Worm (Caenorhabditis elegans) whole organism, late embryonic: ENCODE measurements around the gene sre-30.
A peak's percentile ranks its signal among the peaks of the same experiment; 100 is the strongest.

Source experiments
- C08G9.2 ChIP-seq: sonication (generic microtip); optimal IDR thresholded peaks from 2 replicates; lab custom pipeline; 2016; ENCODE audit warnings: mild to moderate bottlenecking, missing genetic modification characterization, moderate library complexity, missing compliant biosample characterization
- C38D4.7 ChIP-seq: fragments of 200-800 bp; sonication (Bioruptor generic); optimal IDR thresholded peaks from 2 replicates; lab custom pipeline; 2018; ENCODE audit warnings: mild to moderate bottlenecking, missing genetic modification characterization, moderate library complexity, missing compliant biosample characterization
- F13H6.1 ChIP-seq: sonication (generic microtip); optimal IDR thresholded peaks from 2 replicates; lab custom pipeline; 2016; ENCODE audit warnings: missing genetic modification characterization, missing compliant biosample characterization
- K09A11.1 ChIP-seq: sonication (generic microtip); optimal IDR thresholded peaks from 2 replicates; lab custom pipeline; 2017; ENCODE audit warnings: antibody characterized with exemption, mild to moderate bottlenecking, missing genetic modification characterization, missing compliant biosample characterization; ENCODE audit not compliant: insufficient read depth
- ahr-1 ChIP-seq: sonication (generic microtip); optimal IDR thresholded peaks from 2 replicates; lab custom pipeline; 2016; ENCODE audit warnings: missing genetic modification characterization, missing compliant biosample characterization
- ceh-14 ChIP-seq: sonication (generic microtip); optimal IDR thresholded peaks from 2 replicates; lab custom pipeline; 2016; ENCODE audit warnings: missing genotype, missing genetic modification characterization, missing compliant biosample characterization
- ceh-18 ChIP-seq: sonication (generic microtip); optimal IDR thresholded peaks from 2 replicates; lab custom pipeline; 2016; ENCODE audit warnings: missing genetic modification characterization, missing compliant biosample characterization
- ceh-19 ChIP-seq: fragments of 200-800 bp; sonication (Bioruptor generic); optimal IDR thresholded peaks from 2 replicates; lab custom pipeline; 2018; ENCODE audit warnings: mild to moderate bottlenecking, missing genetic modification characterization, missing compliant biosample characterization
- ceh-24 ChIP-seq: sonication (generic microtip); optimal IDR thresholded peaks from 2 replicates; lab custom pipeline; 2016; ENCODE audit warnings: mild to moderate bottlenecking, missing genetic modification characterization, missing compliant biosample characterization
- ceh-31 ChIP-seq: sonication (generic microtip); optimal IDR thresholded peaks from 2 replicates; lab custom pipeline; 2016; ENCODE audit warnings: missing genetic modification characterization, missing compliant biosample characterization
- ceh-48 ChIP-seq: sonication (generic microtip); optimal IDR thresholded peaks from 2 replicates; lab custom pipeline; 2016; ENCODE audit warnings: missing genetic modification characterization, inconsistent platforms, missing compliant biosample characterization
- ceh-9 ChIP-seq: sonication (generic microtip); optimal IDR thresholded peaks from 2 replicates; lab custom pipeline; 2016; ENCODE audit warnings: mild to moderate bottlenecking, missing genetic modification characterization, inconsistent platforms, missing compliant biosample characterization
- dve-1 ChIP-seq: sonication (generic microtip); optimal IDR thresholded peaks from 2 replicates; lab custom pipeline; 2017; ENCODE audit warnings: antibody characterized with exemption, mild to moderate bottlenecking, missing genetic modification characterization, missing compliant biosample characterization
- elt-4 ChIP-seq: sonication (generic microtip); optimal IDR thresholded peaks from 2 replicates; lab custom pipeline; 2016; ENCODE audit warnings: missing genetic modification characterization, missing compliant biosample characterization
- eyg-1 ChIP-seq: sonication (generic microtip); optimal IDR thresholded peaks from 2 replicates; lab custom pipeline; 2016; ENCODE audit warnings: missing genotype, missing genetic modification characterization, missing compliant biosample characterization
- fkh-10 ChIP-seq: fragments of 150-350 bp; optimal IDR thresholded peaks from 2 replicates; lab custom pipeline; 2014; ENCODE audit warnings: missing biosample characterization, missing genetic modification reagents, missing genetic modification characterization
- fkh-6 ChIP-seq: sonication (generic microtip); optimal IDR thresholded peaks from 2 replicates; lab custom pipeline; 2016; ENCODE audit warnings: missing genetic modification characterization, missing compliant biosample characterization
- hlh-13 ChIP-seq: fragments of 200-800 bp; sonication (Bioruptor generic); optimal IDR thresholded peaks from 2 replicates; lab custom pipeline; 2018; ENCODE audit warnings: mild to moderate bottlenecking, missing genetic modification characterization, missing compliant biosample characterization
- hlh-30 ChIP-seq: sonication (generic microtip); optimal IDR thresholded peaks from 2 replicates; lab custom pipeline; 2017; ENCODE audit warnings: antibody characterized with exemption, missing genetic modification characterization, missing compliant biosample characterization; ENCODE audit not compliant: insufficient read depth
- hlh-6 ChIP-seq: sonication (generic microtip); optimal IDR thresholded peaks from 2 replicates; lab custom pipeline; 2016; ENCODE audit warnings: missing genotype, missing genetic modification characterization, missing compliant biosample characterization
- hlh-8 ChIP-seq: sonication (generic microtip); optimal IDR thresholded peaks from 2 replicates; lab custom pipeline; 2016; ENCODE audit warnings: missing genotype, missing genetic modification characterization, missing compliant biosample characterization
- lin-11 ChIP-seq: fragments of 200-800 bp; sonication (Bioruptor generic); optimal IDR thresholded peaks from 2 replicates; lab custom pipeline; 2018; ENCODE audit warnings: mild to moderate bottlenecking, missing genetic modification characterization, missing compliant biosample characterization
- nhr-232 ChIP-seq: sonication (generic microtip); optimal IDR thresholded peaks from 2 replicates; lab custom pipeline; 2016; ENCODE audit warnings: missing genetic modification characterization, missing compliant biosample characterization
- npax-4 ChIP-seq: sonication (generic microtip); optimal IDR thresholded peaks from 2 replicates; lab custom pipeline; 2016; ENCODE audit warnings: missing genetic modification characterization, missing compliant biosample characterization
- pag-3 ChIP-seq: sonication (generic microtip); optimal IDR thresholded peaks from 2 replicates; lab custom pipeline; 2016; ENCODE audit warnings: missing compliant biosample characterization, missing genetic modification characterization, borderline replicate concordance
- pax-1 ChIP-seq: fragments of 150-350 bp; optimal IDR thresholded peaks from 2 replicates; lab custom pipeline; 2014; ENCODE audit warnings: missing biosample characterization, missing genetic modification characterization
- pros-1 ChIP-seq: fragments of 150-350 bp; optimal IDR thresholded peaks from 2 replicates; lab custom pipeline; 2014; ENCODE audit warnings: missing biosample characterization, missing genetic modification reagents, missing genetic modification characterization
- ref-2 ChIP-seq: sonication (generic microtip); optimal IDR thresholded peaks from 2 replicates; lab custom pipeline; 2016; ENCODE audit warnings: missing genetic modification characterization, missing compliant biosample characterization
- sox-2 ChIP-seq: fragments of 200-800 bp; sonication (Bioruptor generic); IDR thresholded peaks from 2 replicates; pipeline ENCODE4 v1.3.6; 2022; ENCODE audit warnings: missing genetic modification reagents, missing genetic modification characterization, missing compliant biosample characterization
- sox-4 ChIP-seq: sonication (generic microtip); optimal IDR thresholded peaks from 2 replicates; lab custom pipeline; 2017; ENCODE audit warnings: mild to moderate bottlenecking, missing genetic modification characterization, inconsistent platforms, missing compliant biosample characterization
- tbx-2 ChIP-seq: sonication (generic microtip); optimal IDR thresholded peaks from 2 replicates; lab custom pipeline; 2016; ENCODE audit warnings: missing genetic modification characterization, missing compliant biosample characterization
- tbx-7 ChIP-seq: sonication (generic microtip); optimal IDR thresholded peaks from 2 replicates; lab custom pipeline; 2016; ENCODE audit warnings: missing genotype, missing genetic modification characterization, missing compliant biosample characterization
- ttx-3 ChIP-seq: sonication (generic microtip); optimal IDR thresholded peaks from 2 replicates; lab custom pipeline; 2016; ENCODE audit warnings: missing genetic modification reagents, missing genetic modification characterization, missing compliant biosample characterization
- unc-86 ChIP-seq: sonication (generic microtip); optimal IDR thresholded peaks from 2 replicates; lab custom pipeline; 2016; ENCODE audit warnings: missing genetic modification characterization, missing compliant biosample characterization
- ztf-16 ChIP-seq: sonication (generic microtip); optimal IDR thresholded peaks from 2 replicates; lab custom pipeline; 2017; ENCODE audit warnings: missing genetic modification characterization, missing compliant biosample characterization

Gene sre-30

DNA sequence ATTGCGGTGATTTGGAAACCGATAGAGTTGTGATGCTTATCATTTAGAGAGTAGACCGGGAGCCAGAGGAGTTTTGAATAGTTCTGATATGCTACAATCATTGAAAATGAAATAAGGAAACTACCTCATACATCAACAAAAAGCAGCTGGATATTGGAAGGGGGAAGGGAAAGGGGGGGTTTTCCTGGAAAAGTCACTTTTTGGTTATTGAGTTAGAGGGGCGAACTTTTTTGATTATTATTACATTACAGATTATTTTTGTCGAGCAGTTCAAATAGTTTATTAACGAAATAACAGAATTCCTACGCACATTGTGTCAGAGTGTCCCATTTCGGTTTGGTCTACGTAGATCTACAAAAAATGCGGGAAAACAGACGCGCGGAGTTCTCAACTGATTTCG lies 19.5 kb downstream of the sre-30 start, which contains the start of gene sre-42:
Gene sre-42 (minus strand): TSS at position 101 of the 400 bp plus-strand sequence.
- TF ChIP-seq nhr-232 (tag; lab: Kevin White, UChicago) (no peak), tbx-7 (tag; lab: Kevin White, UChicago) (no peak), ceh-14 (no peak), elt-4 (no peak), C38D4.7 (GFP tag; lab: Kevin White, UChicago) (no peak), F13H6.1 (no peak), ceh-18 (tag; lab: Kevin White, UChicago) (no peak), ztf-16 (tag; lab: Kevin White, UChicago) (no peak), tbx-2 (no peak), npax-4 (no peak)

DNA sequence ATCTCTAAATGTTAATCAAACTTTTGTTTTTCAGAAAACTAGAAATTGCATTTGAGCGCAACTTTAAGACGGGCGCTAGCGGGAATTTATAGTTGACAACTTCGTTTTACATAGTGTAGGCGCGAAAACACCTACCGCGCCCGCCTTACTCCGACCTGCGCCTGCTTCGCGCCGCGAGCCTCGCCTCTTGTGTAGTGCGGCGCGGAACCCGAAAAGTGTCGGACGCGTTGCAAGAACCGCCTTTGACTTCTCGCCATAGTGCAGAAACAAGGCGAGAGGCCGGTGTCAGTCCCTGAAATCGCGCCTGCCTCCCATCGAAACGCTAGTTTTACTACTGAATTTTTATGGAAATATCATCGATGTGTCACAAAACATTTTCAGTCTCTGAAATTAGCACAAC lies 20.5 kb downstream of the sre-30 start:
- TF ChIP-seq ceh-31 (tag; lab: Kevin White, UChicago) (no peak), sox-4 (tag; lab: Kevin White, UChicago) (no peak), ceh-24 (tag; lab: Kevin White, UChicago) (no peak), npax-4 (no peak), pag-3 (tag; lab: Kevin White, UChicago) (no peak), tbx-7 (tag; lab: Kevin White, UChicago) (no peak)

DNA sequence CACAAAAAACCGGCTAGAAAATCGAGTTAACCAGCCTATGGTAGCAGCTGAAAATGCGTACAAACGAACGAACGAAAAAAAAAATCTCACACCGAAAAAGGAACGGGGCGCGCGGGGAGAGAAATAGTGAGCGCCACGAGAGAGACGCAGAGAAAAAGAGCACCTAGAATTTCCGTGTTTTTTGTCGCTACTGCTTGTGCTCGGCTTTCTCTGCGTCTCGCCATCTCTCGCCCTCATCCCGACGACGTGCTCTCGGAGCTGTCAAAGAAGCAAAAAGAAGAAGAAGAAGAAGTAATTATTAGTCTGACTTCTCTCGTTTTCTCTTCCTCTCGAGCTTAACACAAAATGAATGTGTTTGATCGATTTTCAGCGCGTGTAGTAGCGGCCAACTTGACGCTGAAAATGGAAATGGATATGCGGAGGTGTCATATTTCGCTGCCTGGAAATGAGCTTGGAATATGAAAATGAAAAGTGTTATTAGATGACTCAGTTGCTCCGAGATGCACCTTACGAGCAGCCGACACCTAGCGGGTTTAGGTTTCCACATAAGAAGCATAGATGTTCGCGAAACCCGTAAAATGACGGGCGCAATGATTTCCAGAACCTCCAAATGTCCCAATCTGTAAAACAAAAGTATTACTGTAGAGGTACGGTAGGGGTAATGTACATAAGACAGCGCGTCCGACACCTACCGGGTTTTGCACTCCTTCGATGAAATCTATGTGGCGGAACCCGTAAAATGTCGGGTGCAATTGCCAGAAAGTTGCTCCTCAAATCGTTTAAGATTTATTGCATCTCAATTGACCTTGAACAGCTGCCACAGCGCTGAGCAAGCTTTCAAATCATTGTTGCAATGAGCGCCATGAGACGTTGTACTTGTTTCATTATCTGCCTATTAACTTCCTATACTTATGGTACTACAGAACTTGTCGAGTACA lies 23.4 kb downstream of the sre-30 start, which contains the start of gene btb-14:
Gene btb-14 (plus strand): TSS at position 839 of the 938 bp plus-strand sequence.
- no peak for TF ChIP-seq ztf-16 (tag; lab: Kevin White, UChicago)
- peak; percentile 11 for TF ChIP-seq ceh-48
- TF ChIP-seq ceh-31 (tag; lab: Kevin White, UChicago): peak; percentile 2

DNA sequence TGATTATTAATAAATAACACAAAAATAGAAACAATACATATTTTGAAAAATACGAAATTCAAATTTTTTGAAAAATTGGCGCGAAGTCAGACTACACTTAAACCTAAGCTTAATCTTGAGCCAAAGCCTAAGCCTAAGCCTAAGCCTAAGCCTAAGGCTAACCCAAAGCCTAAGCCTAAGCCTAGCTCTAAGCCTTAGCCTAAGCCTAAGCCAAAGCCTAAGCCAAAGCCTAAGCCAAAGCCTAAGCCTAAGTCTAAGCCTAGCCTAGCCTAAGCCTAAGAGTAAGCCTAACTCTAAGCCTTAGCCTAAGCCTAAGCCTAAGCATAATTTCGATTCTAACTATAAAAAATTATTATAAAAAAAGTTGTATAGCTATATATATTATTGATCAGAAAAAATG lies 25.4 kb downstream of the sre-30 start:
- TF ChIP-seq unc-86 (tag; lab: Kevin White, UChicago) (no peak), dve-1 (tag; lab: Kevin White, UChicago) (peak; percentile 73)
- TF ChIP-seq, all 69 proteins: peak for 1

DNA sequence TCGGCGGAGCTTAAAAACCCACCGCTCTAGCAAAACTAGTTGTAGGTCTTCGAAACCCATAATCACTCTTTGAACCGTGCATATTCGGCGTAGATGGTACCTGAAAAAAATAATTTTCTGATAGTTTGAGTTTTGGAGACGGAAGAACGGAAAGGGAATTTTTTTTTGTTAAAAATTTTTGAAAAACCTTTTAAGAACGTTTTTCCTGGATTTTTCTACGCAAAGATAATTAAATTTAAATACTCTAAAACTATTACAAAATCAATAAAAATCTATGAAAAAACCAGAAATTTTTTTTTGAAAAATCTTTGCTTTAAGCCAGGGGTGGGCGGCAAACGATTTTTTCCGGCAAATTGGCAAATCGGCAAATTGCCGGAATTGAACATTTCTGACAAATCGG lies 26.9 kb downstream of the sre-30 start, which contains the start of gene marc-5:
Gene marc-5 (minus strand): TSS at position 101 of the 400 bp plus-strand sequence.
- TF ChIP-seq ttx-3 (tag; lab: Kevin White, UChicago) (no peak), npax-4 (no peak), pros-1 (no peak), ceh-48 (no peak), F13H6.1 (no peak), C08G9.2 (tag; lab: Kevin White, UChicago) (no peak), K09A11.1 (no peak), ahr-1 (tag; lab: Kevin White, UChicago) (no peak), fkh-6 (tag; lab: Kevin White, UChicago) (no peak), ref-2 (no peak)

DNA sequence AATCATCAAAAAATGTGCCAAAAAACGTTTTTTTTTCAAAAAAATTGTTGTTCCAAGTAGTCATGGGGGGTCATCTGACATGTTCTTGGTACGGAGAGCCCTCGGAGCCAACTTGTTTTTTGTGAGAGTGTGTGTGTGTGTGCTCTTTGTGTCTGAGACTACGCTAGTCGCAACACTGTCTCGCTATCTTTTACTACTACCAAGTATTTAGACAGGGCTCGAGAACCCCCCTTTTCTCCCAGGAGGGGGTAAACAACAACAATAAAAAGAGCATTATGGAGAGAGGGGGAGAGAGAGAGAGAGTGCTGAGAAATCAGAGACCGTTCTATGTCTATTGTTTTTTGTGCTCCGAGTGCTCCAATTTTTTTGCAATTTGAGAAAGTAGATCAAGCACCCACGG lies 27.5 kb downstream of the sre-30 start:
- TF ChIP-seq ceh-19 (GFP tag; lab: Kevin White, UChicago): no peak
- TF ChIP-seq ceh-14: no peak
- no peak for TF ChIP-seq sox-2 (GFP tag; lab: Robert Waterston, UW)
- TF ChIP-seq hlh-13 (GFP tag; lab: Kevin White, UChicago): no peak
- TF ChIP-seq nhr-232 (tag; lab: Kevin White, UChicago): no peak
- TF ChIP-seq fkh-6 (tag; lab: Kevin White, UChicago): no peak
- TF ChIP-seq fkh-10 (GFP tag; lab: Kevin White, UChicago): no peak
- TF ChIP-seq unc-86 (tag; lab: Kevin White, UChicago): no peak
- TF ChIP-seq C38D4.7 (GFP tag; lab: Kevin White, UChicago): no peak
- no peak for TF ChIP-seq hlh-6 (tag; lab: Kevin White, UChicago)
- no peak for TF ChIP-seq npax-4
- TF ChIP-seq ceh-9: no peak
- no peak for TF ChIP-seq eyg-1 (tag; lab: Kevin White, UChicago)
- no peak for TF ChIP-seq ceh-48
- no peak for TF ChIP-seq dve-1 (tag; lab: Kevin White, UChicago)
- TF ChIP-seq pax-1: no peak
- no peak for TF ChIP-seq hlh-8 (tag; lab: Kevin White, UChicago)
- no peak for TF ChIP-seq lin-11 (tag; lab: Kevin White, UChicago)
- no peak for TF ChIP-seq hlh-30 (tag; lab: Kevin White, UChicago)
